Fruit fly (Drosophila melanogaster) whole organism: Measurements from ENCODE around the gene CG17549.

ENCODE experiments used
- psq ChIP-seq: fragments of >200 bp; optimal IDR thresholded peaks from 2 replicates; lab custom pipeline; 2017

Gene CG17549

DNA sequence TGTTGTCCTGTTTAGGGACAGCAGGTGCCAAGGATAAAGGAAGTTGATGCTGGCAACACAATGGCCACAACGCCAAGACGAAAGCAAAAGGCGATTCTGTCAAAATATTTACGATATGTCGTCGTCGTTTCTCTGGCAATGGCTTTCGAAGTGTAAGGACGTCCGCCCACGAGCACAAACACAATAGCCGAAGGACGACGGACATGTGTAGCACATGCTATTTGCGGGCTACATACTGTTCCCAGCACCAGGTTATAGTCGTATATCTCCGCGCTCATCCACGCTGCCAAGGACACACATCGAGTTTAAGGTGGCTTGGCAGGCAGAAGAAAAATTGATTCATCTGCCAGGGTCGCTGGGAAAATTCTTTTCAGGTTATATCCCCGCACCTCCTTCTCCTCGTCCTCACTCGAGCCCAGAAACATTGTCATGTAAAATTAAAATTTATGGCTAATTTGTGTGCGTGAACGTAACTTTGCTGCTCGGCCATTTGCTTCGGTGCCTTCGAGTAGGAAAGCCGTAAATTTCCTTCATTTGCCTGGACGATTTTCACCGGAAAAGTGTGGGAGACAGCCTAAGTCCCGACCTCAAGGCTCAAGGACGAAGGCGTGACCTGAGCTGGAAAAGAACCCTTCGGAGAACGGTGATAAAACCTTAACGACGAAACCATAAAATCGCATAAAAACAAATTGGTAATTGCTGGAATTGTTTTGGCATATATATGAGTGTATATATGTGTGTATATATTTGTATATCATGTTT, 51.7 kb downstream of the CG17549 start:
- no peak for TF ChIP-seq psq
